Worm (Caenorhabditis elegans) whole organism, L3 larva: ENCODE results near the gene bbln-1.

ENCODE experiments used
- R02D3.7 ChIP-seq: fragments of 150-350 bp; optimal IDR thresholded peaks from 2 replicates; lab custom pipeline; 2014; ENCODE audit warnings: missing biosample characterization, missing genetic modification characterization
- ZK546.5 ChIP-seq: sonication (generic microtip); optimal IDR thresholded peaks from 2 replicates; lab custom pipeline; 2017; ENCODE audit warnings: missing biosample characterization, missing genetic modification characterization
- aly-2 ChIP-seq: fragments of 150-350 bp; optimal IDR thresholded peaks from 2 replicates; lab custom pipeline; 2014; ENCODE audit warnings: missing biosample characterization, missing genetic modification characterization
- ama-1 ChIP-seq: fragments of 150-350 bp; optimal IDR thresholded peaks from 2 replicates; lab custom pipeline; 2018
- ceh-16 ChIP-seq: sonication (generic microtip); optimal IDR thresholded peaks from 2 replicates; lab custom pipeline; 2017; ENCODE audit warnings: missing biosample characterization, missing genetic modification characterization
- ceh-28 ChIP-seq: fragments of 150-350 bp; optimal IDR thresholded peaks from 2 replicates; lab custom pipeline; 2014; ENCODE audit warnings: missing biosample characterization, missing genetic modification reagents, missing genetic modification characterization
- ceh-82 ChIP-seq: fragments of 150-350 bp; optimal IDR thresholded peaks from 2 replicates; lab custom pipeline; 2014; ENCODE audit warnings: missing biosample characterization, missing genetic modification characterization
- ceh-9 ChIP-seq: sonication (generic microtip); optimal IDR thresholded peaks from 2 replicates; lab custom pipeline; 2018; ENCODE audit warnings: missing biosample characterization, missing genetic modification characterization
- daf-12 ChIP-seq: fragments of 150-350 bp; optimal IDR thresholded peaks from 2 replicates; lab custom pipeline; 2014; ENCODE audit warnings: missing biosample characterization, missing genetic modification reagents, missing genetic modification characterization
- egl-27 ChIP-seq: sonication (generic microtip); optimal IDR thresholded peaks from 4 replicates; lab custom pipeline; 2017; ENCODE audit warnings: missing biosample characterization, missing genetic modification reagents, missing genetic modification characterization
- egl-5 ChIP-seq: fragments of 150-350 bp; optimal IDR thresholded peaks from 2 replicates; lab custom pipeline; 2017; ENCODE audit warnings: missing biosample characterization, missing genetic modification reagents, missing genetic modification characterization, inconsistent platforms
- elt-1 ChIP-seq: fragments of 150-350 bp; optimal IDR thresholded peaks from 2 replicates; lab custom pipeline; 2014; ENCODE audit warnings: missing biosample characterization, missing genetic modification characterization
- elt-2 ChIP-seq: sonication (generic microtip); optimal IDR thresholded peaks from 2 replicates; lab custom pipeline; 2016; ENCODE audit warnings: missing genetic modification reagents, mild to moderate bottlenecking, missing genetic modification characterization, missing compliant biosample characterization
- elt-3 ChIP-seq, 3 experiments: fragments of 150-350 bp in 1 of 3; sonication (generic microtip) in 2 of 3; optimal IDR thresholded peaks; 2 replicates in 2 of 3; 4 replicates in 1 of 3; lab custom pipeline; 2014 to 2017; ENCODE audit warnings: missing biosample characterization in 3 of 3, missing genetic modification characterization in 3 of 3
- eor-1 ChIP-seq, 2 experiments: fragments of 150-350 bp; optimal IDR thresholded peaks; 2 replicates each; lab custom pipeline; 2014 to 2018; ENCODE audit warnings: missing biosample characterization in 2 of 2, missing genetic modification characterization in 2 of 2
- fkh-10 ChIP-seq: sonication (generic microtip); optimal IDR thresholded peaks from 2 replicates; lab custom pipeline; 2017; ENCODE audit warnings: missing biosample characterization, missing genetic modification reagents, missing genetic modification characterization
- fkh-2 ChIP-seq: fragments of 150-350 bp; optimal IDR thresholded peaks from 2 replicates; lab custom pipeline; 2014; ENCODE audit warnings: missing biosample characterization, missing genetic modification reagents, missing genetic modification characterization
- fos-1 ChIP-seq: fragments of 150-350 bp; optimal IDR thresholded peaks from 2 replicates; lab custom pipeline; 2014; ENCODE audit warnings: missing biosample characterization, missing genetic modification characterization
- hmg-11 ChIP-seq: sonication (generic microtip); optimal IDR thresholded peaks from 2 replicates; lab custom pipeline; 2016; ENCODE audit warnings: missing genetic modification characterization, missing compliant biosample characterization
- jun-1 ChIP-seq: fragments of 150-350 bp; optimal IDR thresholded peaks from 2 replicates; lab custom pipeline; 2014; ENCODE audit warnings: missing biosample characterization, missing genetic modification reagents, missing genetic modification characterization
- lin-15B ChIP-seq: fragments of 150-350 bp; optimal IDR thresholded peaks from 2 replicates; lab custom pipeline; 2014; ENCODE audit warnings: missing biosample characterization, missing genetic modification characterization
- lin-39 ChIP-seq: fragments of 150-350 bp; optimal IDR thresholded peaks from 2 replicates; lab custom pipeline; 2018; ENCODE audit warnings: missing biosample characterization, missing genetic modification reagents, missing genetic modification characterization
- lsy-12 ChIP-seq: sonication (generic microtip); optimal IDR thresholded peaks from 2 replicates; lab custom pipeline; 2016; ENCODE audit warnings: mild to moderate bottlenecking, missing genetic modification characterization, missing compliant biosample characterization
- mdl-1 ChIP-seq: fragments of 150-350 bp; optimal IDR thresholded peaks from 2 replicates; lab custom pipeline; 2014; ENCODE audit warnings: missing biosample characterization, missing genetic modification characterization
- mml-1 ChIP-seq: fragments of 150-350 bp; sonication (generic microtip); optimal IDR thresholded peaks from 3 replicates; lab custom pipeline; 2014; ENCODE audit warnings: missing biosample characterization, missing genetic modification characterization
- nfya-1 ChIP-seq: sonication (generic microtip); optimal IDR thresholded peaks from 2 replicates; lab custom pipeline; 2017; ENCODE audit warnings: missing genetic modification characterization, mild to moderate bottlenecking, missing compliant biosample characterization, antibody characterized with exemption, moderate library complexity; ENCODE audit not compliant: insufficient read depth
- nhr-11 ChIP-seq: fragments of 150-350 bp; optimal IDR thresholded peaks from 2 replicates; lab custom pipeline; 2014; ENCODE audit warnings: missing biosample characterization, missing genetic modification characterization
- nhr-12 ChIP-seq: fragments of 150-350 bp; optimal IDR thresholded peaks from 2 replicates; lab custom pipeline; 2014; ENCODE audit warnings: missing biosample characterization, missing genetic modification characterization
- nhr-23 ChIP-seq: fragments of 150-350 bp; optimal IDR thresholded peaks from 2 replicates; lab custom pipeline; 2014; ENCODE audit warnings: missing biosample characterization, missing genetic modification reagents, missing genetic modification characterization
- nhr-237 ChIP-seq: fragments of 150-350 bp; optimal IDR thresholded peaks from 2 replicates; lab custom pipeline; 2014; ENCODE audit warnings: missing biosample characterization, missing genetic modification characterization
- nhr-25 ChIP-seq: sonication (generic microtip); optimal IDR thresholded peaks from 2 replicates; lab custom pipeline; 2017; ENCODE audit warnings: missing biosample characterization, missing genetic modification characterization
- nhr-28 ChIP-seq: fragments of 150-350 bp; optimal IDR thresholded peaks from 2 replicates; lab custom pipeline; 2014; ENCODE audit warnings: missing biosample characterization, missing genetic modification characterization
- nhr-43 ChIP-seq: sonication (generic microtip); optimal IDR thresholded peaks from 2 replicates; lab custom pipeline; 2016; ENCODE audit warnings: mild to moderate bottlenecking, missing genetic modification characterization, missing compliant biosample characterization; ENCODE audit not compliant: poor library complexity, severe bottlenecking
- nhr-67 ChIP-seq: fragments of 150-350 bp; optimal IDR thresholded peaks from 2 replicates; lab custom pipeline; 2014; ENCODE audit warnings: missing biosample characterization, missing genetic modification characterization
- nhr-76 ChIP-seq: fragments of 150-350 bp; sonication (generic microtip); optimal IDR thresholded peaks from 5 replicates; lab custom pipeline; 2014; ENCODE audit warnings: missing biosample characterization, missing genetic modification characterization
- nhr-77 ChIP-seq: fragments of 150-350 bp; optimal IDR thresholded peaks from 2 replicates; lab custom pipeline; 2014; ENCODE audit warnings: missing biosample characterization, missing genetic modification characterization
- pha-4 ChIP-seq: fragments of 150-350 bp; optimal IDR thresholded peaks from 2 replicates; lab custom pipeline; 2014; ENCODE audit warnings: missing biosample characterization, missing genetic modification reagents, missing genetic modification characterization
- pqm-1 ChIP-seq: fragments of 150-350 bp; optimal IDR thresholded peaks from 2 replicates; lab custom pipeline; 2017; ENCODE audit warnings: missing biosample characterization, missing genetic modification characterization, inconsistent platforms
- sea-2 ChIP-seq: fragments of 150-350 bp; sonication (generic microtip); optimal IDR thresholded peaks from 4 replicates; lab custom pipeline; 2014; ENCODE audit warnings: missing biosample characterization, missing genetic modification reagents, missing genetic modification characterization
- skn-1 ChIP-seq: fragments of 150-350 bp; optimal IDR thresholded peaks from 2 replicates; lab custom pipeline; 2014; ENCODE audit warnings: missing biosample characterization, missing genetic modification characterization
- snpc-4 ChIP-seq: fragments of 150-350 bp; optimal IDR thresholded peaks from 2 replicates; lab custom pipeline; 2014; ENCODE audit warnings: missing biosample characterization, missing genetic modification characterization
- tbx-2 ChIP-seq: sonication (generic microtip); optimal IDR thresholded peaks from 2 replicates; lab custom pipeline; 2016; ENCODE audit warnings: mild to moderate bottlenecking, missing genetic modification characterization, missing compliant biosample characterization
- unc-39 ChIP-seq: sonication (generic microtip); optimal IDR thresholded peaks from 4 replicates; lab custom pipeline; 2017; ENCODE audit warnings: missing biosample characterization, missing genetic modification characterization
- unc-62 ChIP-seq: fragments of 150-350 bp; sonication (generic microtip); optimal IDR thresholded peaks from 4 replicates; lab custom pipeline; 2014; ENCODE audit warnings: missing biosample characterization, missing genetic modification reagents, missing genetic modification characterization
- zag-1 ChIP-seq: fragments of 150-350 bp; optimal IDR thresholded peaks from 2 replicates; lab custom pipeline; 2014; ENCODE audit warnings: missing biosample characterization, missing genetic modification characterization
- ztf-11 ChIP-seq: fragments of 150-350 bp; optimal IDR thresholded peaks from 2 replicates; lab custom pipeline; 2014; ENCODE audit warnings: missing biosample characterization, missing genetic modification characterization
- ztf-4 ChIP-seq: fragments of 150-350 bp; optimal IDR thresholded peaks from 2 replicates; lab custom pipeline; 2014; ENCODE audit warnings: missing biosample characterization, missing genetic modification characterization

bbln-1 gene

ce11 chrX:3156062-3156791, 4.0 kb upstream of the bbln-1 start:
- peak; percentile 59 for TF ChIP-seq egl-5 (tag; lab: Kevin White, UChicago)
- no peak for TF ChIP-seq lin-39 (tag; lab: Kevin White, UChicago)
- no peak for TF ChIP-seq lin-15B (tag; lab: Kevin White, UChicago)
- peak; percentile 38 for TF ChIP-seq elt-1 (tag; lab: Kevin White, UChicago)
- no peak for TF ChIP-seq nhr-28 (tag; lab: Kevin White, UChicago)
- TF ChIP-seq nfya-1 (tag; lab: Kevin White, UChicago), result no peak
- no peak for TF ChIP-seq pha-4 (tag; lab: Kevin White, UChicago)
- no peak for TF ChIP-seq unc-39
- no peak for TF ChIP-seq sea-2 (GFP tag; lab: Kevin White, UChicago)
- TF ChIP-seq fkh-2 (tag; lab: Kevin White, UChicago), result no peak
- TF ChIP-seq snpc-4 (tag; lab: Kevin White, UChicago), result no peak
- TF ChIP-seq ceh-28 (tag; lab: Kevin White, UChicago), result no peak
- no peak for TF ChIP-seq ceh-82 (tag; lab: Kevin White, UChicago)
- TF ChIP-seq nhr-237, result no peak
- no peak for TF ChIP-seq mml-1
- no peak for TF ChIP-seq nhr-76 (tag; lab: Kevin White, UChicago)
- no peak for TF ChIP-seq ceh-9
- no peak for TF ChIP-seq tbx-2 (tag; lab: Kevin White, UChicago)
- no peak for TF ChIP-seq aly-2 (tag; lab: Kevin White, UChicago)
- no peak for TF ChIP-seq fkh-10 (GFP tag; lab: Kevin White, UChicago)
- TF ChIP-seq nhr-77 (tag; lab: Kevin White, UChicago), result no peak
- TF ChIP-seq nhr-23 (tag; lab: Kevin White, UChicago), result peak; percentile 85
- TF ChIP-seq hmg-11 (tag; lab: Kevin White, UChicago), result no peak
- TF ChIP-seq zag-1 (tag; lab: Kevin White, UChicago), result no peak
- no peak for TF ChIP-seq daf-12 (tag; lab: Kevin White, UChicago)
- TF ChIP-seq nhr-25 (tag; lab: Kevin White, UChicago), result peak; percentile 28
- no peak for TF ChIP-seq nhr-11 (tag; lab: Kevin White, UChicago)
- TF ChIP-seq jun-1, result no peak
- no peak for TF ChIP-seq ama-1
- TF ChIP-seq fos-1, result no peak
- no peak for TF ChIP-seq R02D3.7 (tag; lab: Kevin White, UChicago)
- no peak for TF ChIP-seq lsy-12 (tag; lab: Kevin White, UChicago)
- no peak for TF ChIP-seq nhr-12 (tag; lab: Kevin White, UChicago)
- no peak for TF ChIP-seq eor-1 (tag; optimal IDR thresholded peaks at IDR 0.05; lab: Kevin White, UChicago)
- TF ChIP-seq ztf-11, result no peak
- TF ChIP-seq nhr-43 (tag; lab: Kevin White, UChicago), result no peak
- TF ChIP-seq skn-1 (tag; lab: Kevin White, UChicago), result no peak
- no peak for TF ChIP-seq unc-62 (GFP tag; lab: Kevin White, UChicago)
- TF ChIP-seq ceh-16 (tag; lab: Kevin White, UChicago), result no peak
- no peak for TF ChIP-seq elt-2
- peak; percentile 7 for TF ChIP-seq pqm-1 (tag; lab: Kevin White, UChicago)
- TF ChIP-seq elt-3 (tag; optimal IDR thresholded peaks at IDR 0.05; lab: Kevin White, UChicago), result peak in 1 of 3 experiments; percentile 5
- no peak for TF ChIP-seq ZK546.5 (tag; lab: Kevin White, UChicago)
- TF ChIP-seq egl-27 (tag; lab: Kevin White, UChicago), result no peak
- no peak for TF ChIP-seq ztf-4
- TF ChIP-seq nhr-67 (tag; lab: Kevin White, UChicago), result no peak
- TF ChIP-seq mdl-1 (tag; lab: Kevin White, UChicago), result no peak
